Fruit fly (Drosophila melanogaster): ENCODE measurements around the gene CG32444.

CG32444 gene

DNA sequence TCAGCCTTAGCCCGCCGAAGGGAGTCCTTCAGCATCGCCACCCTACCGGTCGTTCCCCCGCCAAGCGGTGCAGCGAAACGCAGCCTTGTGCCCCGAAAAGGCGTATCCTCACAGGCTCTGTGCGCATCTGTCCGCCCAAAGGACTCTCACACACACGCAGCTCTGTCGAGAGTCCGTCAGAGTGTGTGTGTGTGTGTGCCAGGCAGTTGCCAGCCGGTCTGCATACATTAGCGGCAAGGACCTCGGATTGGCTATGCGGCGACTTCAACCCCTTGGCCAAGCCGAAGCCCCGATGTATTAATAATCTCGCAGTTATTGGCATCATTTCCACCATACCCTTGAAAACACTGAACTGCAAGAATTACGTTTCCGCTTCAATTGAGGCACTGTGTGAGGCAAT is 26.2 kb upstream of the CG32444 start (continued):
- TF ChIP-seq chn (GFP tag; optimal IDR thresholded peaks at IDR 0.05) (no peak), Max (GFP tag; optimal IDR thresholded peaks at IDR 0.05) (no peak), CG4424 (GFP tag; optimal IDR thresholded peaks at IDR 0.05) (no peak), Myb (GFP tag; optimal IDR thresholded peaks at IDR 0.05) (no peak)

DNA sequence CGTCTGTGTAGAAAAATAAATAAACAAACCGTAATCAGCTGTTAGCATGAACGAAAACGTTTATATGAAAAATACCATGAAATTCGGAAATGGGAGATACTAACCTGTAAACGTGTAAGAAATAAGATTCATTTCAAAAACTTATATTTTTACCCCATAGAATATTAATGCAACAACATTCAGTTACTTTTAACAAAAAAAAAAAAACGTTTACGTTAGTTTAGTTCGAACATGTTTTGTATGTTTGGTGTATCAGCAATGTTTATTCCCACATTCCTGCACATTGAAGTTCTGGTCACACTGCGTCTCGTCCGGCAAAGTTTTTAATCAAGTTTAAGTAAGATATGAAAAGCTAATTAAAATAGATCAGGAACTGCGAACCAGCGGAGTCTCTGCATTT is 19.4 kb upstream of the CG32444 start, which contains the start of the genes S1P and CG11307:
Gene S1P (minus strand): TSS at position 23 of the 400 bp plus-strand sequence.
Gene CG11307 (plus strand): TSS at position 270 of the 400 bp plus-strand sequence.
- no peak for TF ChIP-seq Pdp1 (GFP tag; optimal IDR thresholded peaks at IDR 0.05)
- TF ChIP-seq esg (GFP tag; conservative IDR thresholded peaks at IDR 0.05), result no peak
- no peak for TF ChIP-seq tna (GFP tag; IDR thresholded peaks at IDR 0.05; ENCODE audit: partially characterized antibody)
- TF ChIP-seq H2.0 (GFP tag; IDR thresholded peaks at IDR 0.05), result no peak
- TF ChIP-seq Doc3 (GFP tag; IDR thresholded peaks at IDR 0.05; ENCODE audit: partially characterized antibody), result no peak
- TF ChIP-seq pb (GFP tag; optimal IDR thresholded peaks at IDR 0.05), result no peak
- TF ChIP-seq CG14710 (tag; optimal IDR thresholded peaks at IDR 0.05), result peak; percentile 46
- peak; percentile 20 for TF ChIP-seq YL-1 (GFP tag; optimal IDR thresholded peaks at IDR 0.05)
- TF ChIP-seq Lhr (GFP tag; optimal IDR thresholded peaks at IDR 0.05), result peak; percentile 31
- peak; percentile 68 for TF ChIP-seq stwl (tag; optimal IDR thresholded peaks at IDR 0.05)
- TF ChIP-seq Myb (GFP tag; optimal IDR thresholded peaks at IDR 0.05), result peak; percentile 6
- no peak for TF ChIP-seq CG14667 (GFP tag; IDR thresholded peaks at IDR 0.05)
- no peak for TF ChIP-seq Hr3 (GFP tag; optimal IDR thresholded peaks at IDR 0.05)
- TF ChIP-seq pzg (GFP tag; optimal IDR thresholded peaks at IDR 0.05), result peak; percentile 37
- TF ChIP-seq bbx (GFP tag; IDR thresholded peaks at IDR 0.05; ENCODE audit: partially characterized antibody), result no peak
- TF ChIP-seq Dfd (GFP tag; optimal IDR thresholded peaks at IDR 0.05), result no peak
- TF ChIP-seq CG3995 (GFP tag; optimal IDR thresholded peaks at IDR 0.05), result peak; percentile 26
- TF ChIP-seq gfzf (GFP tag; optimal IDR thresholded peaks at IDR 0.05), result peak; percentile 90
- no peak for TF ChIP-seq CG34376 (GFP tag; optimal IDR thresholded peaks at IDR 0.05)
- TF ChIP-seq z (GFP tag; IDR thresholded peaks at IDR 0.05), result no peak
- TF ChIP-seq pnt (GFP tag; optimal IDR thresholded peaks at IDR 0.05), result no peak
- peak; percentile 35 for TF ChIP-seq Dp (GFP tag; optimal IDR thresholded peaks at IDR 0.05)
- TF ChIP-seq Dll (GFP tag; IDR thresholded peaks at IDR 0.05; ENCODE audit: partially characterized antibody), result no peak; the same call in 3 of the 4 replicates
- no peak for TF ChIP-seq CG9817 (tag; optimal IDR thresholded peaks at IDR 0.05)
- no peak for TF ChIP-seq Aef1 (GFP tag; IDR thresholded peaks at IDR 0.05)
- no peak for TF ChIP-seq corto (GFP tag; optimal IDR thresholded peaks at IDR 0.05)
- TF ChIP-seq CG11695 (GFP tag; IDR thresholded peaks at IDR 0.05), result no peak
- no peak for TF ChIP-seq CG2889 (GFP tag; IDR thresholded peaks at IDR 0.05)
- no peak for TF ChIP-seq emc (GFP tag; optimal IDR thresholded peaks at IDR 0.05)
- no peak for TF ChIP-seq CG31388 (GFP tag; optimal IDR thresholded peaks at IDR 0.05)
- peak; percentile 44 for TF ChIP-seq CG30020 (tag; optimal IDR thresholded peaks at IDR 0.05)
- peak; percentile 44 for TF ChIP-seq CG2116 (GFP tag; optimal IDR thresholded peaks at IDR 0.05)
- TF ChIP-seq crp (GFP tag; optimal IDR thresholded peaks at IDR 0.05), result peak; percentile 15 to 88
- no peak for TF ChIP-seq CG11247 (GFP tag; IDR thresholded peaks at IDR 0.05)
- TF ChIP-seq Vsx1 (GFP tag; optimal IDR thresholded peaks at IDR 0.05), result peak; percentile 87
- no peak for TF ChIP-seq CG6654 (GFP tag; optimal IDR thresholded peaks at IDR 0.05)
- TF ChIP-seq CG12659 (GFP tag; optimal IDR thresholded peaks at IDR 0.05), result peak; percentile 28
- TF ChIP-seq Sry-δ (GFP tag; optimal IDR thresholded peaks at IDR 0.05), result peak; percentile 15
- no peak for TF ChIP-seq MESR4 (GFP tag; optimal IDR thresholded peaks at IDR 0.05)
- TF ChIP-seq CG12391 (tag; optimal IDR thresholded peaks at IDR 0.05), result no peak
- no peak for TF ChIP-seq C15 (GFP tag; IDR thresholded peaks at IDR 0.05)
- no peak for TF ChIP-seq CrebB (tag; optimal IDR thresholded peaks at IDR 0.05)
- no peak for TF ChIP-seq Nf-YC (tag; optimal IDR thresholded peaks at IDR 0.05)
- no peak for TF ChIP-seq CG3163 (GFP tag; optimal IDR thresholded peaks at IDR 0.05)
- no peak for TF ChIP-seq chn (GFP tag; optimal IDR thresholded peaks at IDR 0.05)
- TF ChIP-seq CG4617 (GFP tag; optimal IDR thresholded peaks at IDR 0.05; ENCODE audit: borderline replicate concordance), result peak; percentile 45
- no peak for TF ChIP-seq Sry-β (GFP tag; optimal IDR thresholded peaks at IDR 0.05)
